Fruit fly (Drosophila melanogaster) whole organism, embryonic: ENCODE data around the gene NFAT.

ENCODE experiments used
- Atf6 ChIP-seq: fragments of 200-800 bp; sonication (Bioruptor generic); IDR thresholded peaks from 2 replicates; pipeline ENCODE4 v1.3.6; 2022; ENCODE audit warnings: missing biosample characterization, missing genetic modification characterization
- CG10267 ChIP-seq: fragments of 200-800 bp; sonication (Bioruptor generic); optimal IDR thresholded peaks from 2 replicates; lab custom pipeline; 2018; ENCODE audit warnings: missing biosample characterization, mild to moderate bottlenecking, missing genetic modification characterization, moderate library complexity
- CG10431 ChIP-seq: fragments of 200-800 bp; sonication (Bioruptor generic); optimal IDR thresholded peaks from 3 replicates; lab custom pipeline; 2018; ENCODE audit warnings: missing biosample characterization, mild to moderate bottlenecking, missing genetic modification characterization
- CG12299 ChIP-seq: fragments of 200-800 bp; sonication (Bioruptor generic); optimal IDR thresholded peaks from 2 replicates; lab custom pipeline; 2018; ENCODE audit warnings: missing biosample characterization, mild to moderate bottlenecking, missing genetic modification characterization
- CG15601 ChIP-seq: fragments of 200-800 bp; sonication (Bioruptor generic); optimal IDR thresholded peaks from 3 replicates; lab custom pipeline; 2019; ENCODE audit warnings: missing biosample characterization, mild to moderate bottlenecking, missing genetic modification characterization, moderate library complexity
- CG1602 ChIP-seq: fragments of 200-800 bp; sonication (Bioruptor generic); optimal IDR thresholded peaks from 3 replicates; lab custom pipeline; 2016; ENCODE audit warnings: missing biosample characterization, missing genetic modification characterization
- CG1647 ChIP-seq: fragments of 200-800 bp; sonication (Bioruptor generic); optimal IDR thresholded peaks from 3 replicates; lab custom pipeline; 2016; ENCODE audit warnings: missing biosample characterization, missing genetic modification characterization
- CG17802 ChIP-seq: fragments of 200-800 bp; sonication (Bioruptor generic); optimal IDR thresholded peaks from 2 replicates; lab custom pipeline; 2018; ENCODE audit warnings: missing biosample characterization, mild to moderate bottlenecking, missing genetic modification characterization, moderate library complexity
- CG17829 ChIP-seq: fragments of 200-800 bp; optimal IDR thresholded peaks from 2 replicates; lab custom pipeline; 2019; ENCODE audit warnings: missing biosample characterization, mild to moderate bottlenecking, missing genetic modification characterization, moderate library complexity
- CG18262 ChIP-seq: fragments of 200-800 bp; optimal IDR thresholded peaks from 3 replicates; lab custom pipeline; 2019; ENCODE audit warnings: missing biosample characterization, mild to moderate bottlenecking, missing genetic modification characterization, moderate library complexity
- CG2202 ChIP-seq: fragments of 200-800 bp; sonication (Bioruptor generic); optimal IDR thresholded peaks from 2 replicates; lab custom pipeline; 2018; ENCODE audit warnings: missing biosample characterization, mild to moderate bottlenecking, missing genetic modification characterization
- CG2712 ChIP-seq: fragments of 200-800 bp; optimal IDR thresholded peaks from 3 replicates; lab custom pipeline; 2019; ENCODE audit warnings: missing biosample characterization, mild to moderate bottlenecking, missing genetic modification characterization, moderate library complexity
- CG30403 ChIP-seq: fragments of 200-800 bp; sonication (Bioruptor generic); optimal IDR thresholded peaks from 3 replicates; lab custom pipeline; 2016; ENCODE audit warnings: missing biosample characterization, missing genetic modification characterization
- CG3407 ChIP-seq: fragments of 200-800 bp; sonication (Bioruptor generic); optimal IDR thresholded peaks from 2 replicates; lab custom pipeline; 2018; ENCODE audit warnings: missing biosample characterization, mild to moderate bottlenecking, missing genetic modification characterization
- CG4730 ChIP-seq: fragments of 200-800 bp; sonication (Bioruptor generic); IDR thresholded peaks from 2 replicates; pipeline ENCODE4 v1.3.6; 2022; ENCODE audit warnings: missing biosample characterization, missing genetic modification characterization
- CG6683 ChIP-seq: fragments of 200-800 bp; sonication (Bioruptor generic); optimal IDR thresholded peaks from 2 replicates; lab custom pipeline; 2017; ENCODE audit warnings: missing biosample characterization, mild to moderate bottlenecking, missing genetic modification characterization, missing genetic modification reagents
- CG7271 ChIP-seq: fragments of 200-800 bp; sonication (Bioruptor generic); optimal IDR thresholded peaks from 2 replicates; lab custom pipeline; 2018; ENCODE audit warnings: missing biosample characterization, mild to moderate bottlenecking, missing genetic modification characterization, moderate library complexity
- CG7556 ChIP-seq: fragments of 200-800 bp; sonication (Bioruptor generic); optimal IDR thresholded peaks from 2 replicates; lab custom pipeline; 2017; ENCODE audit warnings: missing biosample characterization, mild to moderate bottlenecking, missing genetic modification characterization
- CG8281 ChIP-seq: fragments of 200-800 bp; sonication (Bioruptor generic); optimal IDR thresholded peaks from 2 replicates; lab custom pipeline; 2018; ENCODE audit warnings: missing biosample characterization, mild to moderate bottlenecking, missing genetic modification characterization, moderate library complexity
- CG8359 ChIP-seq: fragments of 200-800 bp; sonication (Bioruptor generic); optimal IDR thresholded peaks from 2 replicates; lab custom pipeline; 2017; ENCODE audit warnings: missing biosample characterization, mild to moderate bottlenecking, missing genetic modification characterization, borderline replicate concordance
- Dad ChIP-seq: fragments of 200-800 bp; sonication (Bioruptor generic); optimal IDR thresholded peaks from 3 replicates; lab custom pipeline; 2016; ENCODE audit warnings: missing biosample characterization, missing genetic modification characterization
- ERR ChIP-seq: fragments of 200-800 bp; sonication (Bioruptor generic); optimal IDR thresholded peaks from 2 replicates; lab custom pipeline; 2016; ENCODE audit warnings: missing biosample characterization, missing genetic modification characterization
- Ets65A ChIP-seq: fragments of 200-800 bp; sonication (Bioruptor generic); peaks from one replicate; lab custom pipeline; 2016; ENCODE audit warnings: missing biosample characterization, missing genetic modification characterization
- Gsc ChIP-seq: fragments of 200-800 bp; sonication (Bioruptor generic); IDR thresholded peaks from 2 replicates; pipeline ENCODE4 v1.3.6; 2022; ENCODE audit warnings: missing biosample characterization, missing genetic modification characterization
- HLH3B ChIP-seq: fragments of 200-800 bp; sonication (Bioruptor generic); IDR thresholded peaks from 2 replicates; pipeline ENCODE4 v1.3.6; 2022; ENCODE audit warnings: missing biosample characterization, missing genetic modification characterization
- Hmr ChIP-seq: fragments of 200-800 bp; sonication (Bioruptor generic); optimal IDR thresholded peaks from 3 replicates; lab custom pipeline; 2017; ENCODE audit warnings: mild to moderate bottlenecking, missing biosample characterization, missing genetic modification reagents, missing genetic modification characterization
- MTF-1 ChIP-seq: fragments of 200-800 bp; sonication (Bioruptor generic); optimal IDR thresholded peaks from 2 replicates; lab custom pipeline; 2018; ENCODE audit warnings: missing biosample characterization, mild to moderate bottlenecking, missing genetic modification characterization, borderline replicate concordance
- NC2β ChIP-seq: fragments of 200-800 bp; sonication (Bioruptor generic); optimal IDR thresholded peaks from 2 replicates; lab custom pipeline; 2016; ENCODE audit warnings: missing biosample characterization, missing genetic modification characterization
- Neu2 ChIP-seq: fragments of 200-800 bp; sonication (Bioruptor generic); optimal IDR thresholded peaks from 3 replicates; lab custom pipeline; 2016; ENCODE audit warnings: missing biosample characterization, missing genetic modification characterization, borderline replicate concordance
- NfI ChIP-seq: fragments of 200-800 bp; sonication (Bioruptor generic); optimal IDR thresholded peaks from 3 replicates; lab custom pipeline; 2018; ENCODE audit warnings: missing biosample characterization, mild to moderate bottlenecking, missing genetic modification characterization, moderate library complexity
- Optix ChIP-seq: fragments of 200-800 bp; sonication (Bioruptor generic); IDR thresholded peaks from 3 replicates; pipeline ENCODE4 v1.3.6; 2022; ENCODE audit warnings: missing biosample characterization, missing genetic modification characterization
- Six4 ChIP-seq: fragments of 200-800 bp; sonication (Bioruptor generic); optimal IDR thresholded peaks from 2 replicates; lab custom pipeline; 2016; ENCODE audit warnings: missing biosample characterization, missing genetic modification characterization
- YL-1 ChIP-seq: fragments of 200-800 bp; sonication (Bioruptor generic); optimal IDR thresholded peaks from 3 replicates; lab custom pipeline; 2017; ENCODE audit warnings: missing biosample characterization, mild to moderate bottlenecking, missing genetic modification characterization
- al ChIP-seq: fragments of 200-800 bp; sonication (Bioruptor generic); IDR thresholded peaks from 2 replicates; pipeline ENCODE4 v1.3.6; 2022; ENCODE audit warnings: missing biosample characterization, missing genetic modification characterization
- amos ChIP-seq: fragments of 200-800 bp; sonication (Bioruptor generic); IDR thresholded peaks from 2 replicates; pipeline ENCODE4 v1.3.6; 2022; ENCODE audit warnings: missing biosample characterization, missing genetic modification characterization; ENCODE audit not compliant: partially characterized antibody
- ap ChIP-seq: fragments of 200-800 bp; sonication (Bioruptor generic); IDR thresholded peaks from 2 replicates; pipeline ENCODE4 v1.3.6; 2022; ENCODE audit warnings: missing biosample characterization, missing genetic modification characterization
- chn ChIP-seq: fragments of 200-800 bp; sonication (Bioruptor generic); optimal IDR thresholded peaks from 2 replicates; lab custom pipeline; 2016; ENCODE audit warnings: missing biosample characterization, missing genetic modification characterization
- exex ChIP-seq: fragments of 200-800 bp; sonication (Bioruptor generic); optimal IDR thresholded peaks from 4 replicates; lab custom pipeline; 2018; ENCODE audit warnings: missing biosample characterization, mild to moderate bottlenecking, missing genetic modification characterization, moderate library complexity
- fd64A ChIP-seq: fragments of 200-800 bp; sonication (Bioruptor generic); optimal IDR thresholded peaks from 3 replicates; lab custom pipeline; 2018; ENCODE audit warnings: missing biosample characterization, mild to moderate bottlenecking, missing genetic modification characterization
- insv ChIP-seq, 2 experiments: fragments of 200-800 bp; sonication (Bioruptor generic); optimal IDR thresholded peaks; 3 replicates each; lab custom pipeline; 2016 to 2018; ENCODE audit warnings: missing biosample characterization in 2 of 2, missing genetic modification characterization in 2 of 2
- nau ChIP-seq: fragments of 200-800 bp; sonication (Bioruptor generic); optimal IDR thresholded peaks from 3 replicates; lab custom pipeline; 2017; ENCODE audit warnings: missing biosample characterization, mild to moderate bottlenecking, missing genetic modification characterization, missing genetic modification reagents
- pb ChIP-seq: fragments of 200-800 bp; sonication (Bioruptor generic); optimal IDR thresholded peaks from 3 replicates; lab custom pipeline; 2016; ENCODE audit warnings: missing biosample characterization, missing genetic modification characterization
- pita ChIP-seq: fragments of 200-800 bp; sonication (Bioruptor generic); optimal IDR thresholded peaks from 2 replicates; lab custom pipeline; 2017; ENCODE audit warnings: missing biosample characterization, mild to moderate bottlenecking, missing genetic modification characterization
- ranshi ChIP-seq: fragments of 200-800 bp; sonication (Bioruptor generic); IDR thresholded peaks from 2 replicates; pipeline ENCODE4 v1.3.6; 2022; ENCODE audit warnings: missing biosample characterization, missing genetic modification characterization
- so ChIP-seq: fragments of 200-800 bp; sonication (Bioruptor generic); IDR thresholded peaks from 3 replicates; pipeline ENCODE4 v1.3.6; 2022; ENCODE audit warnings: missing biosample characterization, missing genetic modification characterization
- stwl ChIP-seq: fragments of 200-800 bp; sonication (Bioruptor generic); optimal IDR thresholded peaks from 3 replicates; lab custom pipeline; 2018; ENCODE audit warnings: missing biosample characterization, mild to moderate bottlenecking, missing genetic modification characterization, moderate library complexity
- tll ChIP-seq, 2 experiments: fragments of 200-800 bp in 1 of 2; fragments of >200 bp in 1 of 2; sonication (Bioruptor generic) in 1 of 2; optimal IDR thresholded peaks; 2 replicates each; lab custom pipeline; 2017 to 2019; ENCODE audit warnings: missing biosample characterization in 2 of 2, missing genetic modification characterization in 2 of 2, mild to moderate bottlenecking in 1 of 2, moderate library complexity in 1 of 2
- vnd ChIP-seq: fragments of 200-800 bp; sonication (Bioruptor generic); IDR thresholded peaks from 3 replicates; pipeline ENCODE4 v1.3.6; 2022; ENCODE audit warnings: missing biosample characterization, missing genetic modification characterization; ENCODE audit not compliant: partially characterized antibody

NFAT gene

dm6 chrX:13639998-13640691, 15.6 kb downstream of the NFAT start (continued):
- TF ChIP-seq amos (GFP tag; lab: Robert Waterston, UW) (no peak; the same call in 1 of the 2 replicates), fd64A (peak; percentile 98), CG1602 (peak; percentile 98), vnd (peak; percentile 44; the same call in 1 of the 3 replicates), NC2β (peak; percentile 98), CG6683 (GFP tag; lab: Kevin White, UChicago) (peak; percentile 97), NfI (GFP tag; lab: Kevin White, UChicago) (peak; percentile 99), CG17802 (tag; lab: Kevin White, UChicago) (peak; percentile 90), CG12299 (tag; lab: Kevin White, UChicago) (peak; percentile 98), Hmr (peak; percentile 99), HLH3B (peak; percentile 99), CG2712 (tag; lab: Kevin White, UChicago) (peak; percentile 99), CG10431 (GFP tag; lab: Kevin White, UChicago) (peak; percentile 96), CG8281 (tag; lab: Kevin White, UChicago) (peak; percentile 92), Atf6 (peak; percentile 99), CG7271 (tag; lab: Kevin White, UChicago) (peak; percentile 94), pb (GFP tag; lab: Kevin White, UChicago) (peak; percentile 99), ranshi (GFP tag; lab: Robert Waterston, UW) (peak; percentile 99), CG17829 (tag; lab: Kevin White, UChicago) (peak; percentile 99), Dad (GFP tag; lab: Kevin White, UChicago) (peak; percentile 98), MTF-1 (GFP tag; lab: Kevin White, UChicago) (peak; percentile 97), Neu2 (GFP tag; lab: Kevin White, UChicago) (peak; percentile 95), Optix (GFP tag; lab: Robert Waterston, UW) (peak; percentile 99), Six4 (GFP tag; lab: Kevin White, UChicago) (peak; percentile 98), chn (GFP tag; lab: Kevin White, UChicago) (peak; percentile 99), CG4730 (GFP tag; lab: Robert Waterston, UW) (peak; percentile 99), YL-1 (GFP tag; lab: Kevin White, UChicago) (peak; percentile 96), insv (GFP tag; optimal IDR thresholded peaks at IDR 0.05; lab: Kevin White, UChicago) (peak; percentile 51 to 79), ap (peak; percentile 98), nau (peak; percentile 99), al (peak; percentile 98), Gsc (peak; percentile 95), pita (GFP tag; lab: Kevin White, UChicago) (no peak), CG30403 (GFP tag; lab: Kevin White, UChicago) (peak; percentile 98), stwl (peak; percentile 52), CG3407 (GFP tag; lab: Kevin White, UChicago) (peak; percentile 98), CG18262 (tag; lab: Kevin White, UChicago) (peak; percentile 99), CG8359 (GFP tag; lab: Kevin White, UChicago) (peak; percentile 93), ERR (GFP tag; lab: Kevin White, UChicago) (peak; percentile 97), tll (GFP tag; optimal IDR thresholded peaks at IDR 0.05; lab: Kevin White, UChicago) (peak in 1 of 2 experiments; percentile 39), CG7556 (peak; percentile 98), CG10267 (tag; lab: Kevin White, UChicago) (peak; percentile 95), CG15601 (tag; lab: Kevin White, UChicago) (peak; percentile 97), exex (tag; lab: Kevin White, UChicago) (peak; percentile 96), so (GFP tag; lab: Robert Waterston, UW) (peak; percentile 99), CG1647 (GFP tag; lab: Kevin White, UChicago) (peak; percentile 98), Ets65A (GFP tag; lab: Kevin White, UChicago) (peak; percentile 100), CG2202 (peak; percentile 97)
